Worm (Caenorhabditis elegans) whole organism, mixed stage, embryonic: ENCODE data around the gene F56C9.3.

Experiments used
- blmp-1 ChIP-seq: fragments of 150-350 bp; optimal IDR thresholded peaks from 2 replicates; lab custom pipeline; 2014; ENCODE audit warnings: missing biosample characterization, missing genetic modification characterization
- ceh-83 ChIP-seq: fragments of 200-800 bp; sonication (Bioruptor generic); optimal IDR thresholded peaks from 2 replicates; lab custom pipeline; 2018; ENCODE audit warnings: mild to moderate bottlenecking, missing genetic modification characterization, missing compliant biosample characterization
- elt-1 ChIP-seq: sonication (generic microtip); optimal IDR thresholded peaks from 2 replicates; lab custom pipeline; 2017; ENCODE audit warnings: missing genetic modification characterization, mild to moderate bottlenecking, missing compliant biosample characterization, antibody characterized with exemption, moderate library complexity, borderline replicate concordance; ENCODE audit not compliant: insufficient read depth
- flh-1 ChIP-seq: fragments of 200-800 bp; sonication (Bioruptor generic); optimal IDR thresholded peaks from 2 replicates; lab custom pipeline; 2018; ENCODE audit warnings: mild to moderate bottlenecking, missing genetic modification characterization, moderate library complexity, missing compliant biosample characterization
- mab-5 ChIP-seq: fragments of 150-350 bp; optimal IDR thresholded peaks from 2 replicates; lab custom pipeline; 2014; ENCODE audit warnings: missing biosample characterization, missing genetic modification characterization
- nhr-2 ChIP-seq: fragments of 150-350 bp; optimal IDR thresholded peaks from 2 replicates; lab custom pipeline; 2014; ENCODE audit warnings: missing biosample characterization, missing genetic modification characterization
- nhr-237 ChIP-seq: fragments of 150-350 bp; optimal IDR thresholded peaks from 2 replicates; lab custom pipeline; 2014; ENCODE audit warnings: missing biosample characterization, missing genetic modification characterization
- snpc-4 ChIP-seq: fragments of 150-350 bp; optimal IDR thresholded peaks from 2 replicates; lab custom pipeline; 2014; ENCODE audit warnings: missing biosample characterization, missing genetic modification characterization
- unc-39 ChIP-seq: fragments of 150-350 bp; optimal IDR thresholded peaks from 2 replicates; lab custom pipeline; 2014; ENCODE audit warnings: missing biosample characterization, missing genetic modification characterization
- unc-62 ChIP-seq: fragments of 150-350 bp; optimal IDR thresholded peaks from 2 replicates; lab custom pipeline; 2014; ENCODE audit warnings: missing biosample characterization, missing genetic modification reagents, missing genetic modification characterization
- ztf-11 ChIP-seq: fragments of 150-350 bp; optimal IDR thresholded peaks from 2 replicates; lab custom pipeline; 2014; ENCODE audit warnings: missing biosample characterization, missing genetic modification characterization

- TF ChIP-seq unc-62 (no peak), flh-1 (GFP tag; lab: Kevin White, UChicago) (no peak), nhr-237 (no peak), unc-39 (tag; lab: Kevin White, UChicago) (no peak), blmp-1 (tag; lab: Kevin White, UChicago) (no peak), snpc-4 (tag; lab: Kevin White, UChicago) (no peak), ztf-11 (tag; lab: Kevin White, UChicago) (no peak), elt-1 (no peak), nhr-2 (no peak), ceh-83 (no peak), mab-5 (tag; lab: Kevin White, UChicago) (no peak)
These were observed 11.6 kb upstream of the F56C9.3 start, which contains the start of the genes B0361.14 and B0361.9 for ce11 chrIII:7299466-7299865.
